Worm (Caenorhabditis elegans): ENCODE data around the gene ceh-33.

The ceh-33 gene

ce11 chrV:5318349-5318748 is 6.1 kb downstream of the ceh-33 start:
- TF ChIP-seq unc-62 (GFP tag; optimal IDR thresholded peaks at IDR 0.05), result no peak

- no peak for TF ChIP-seq unc-62 (GFP tag; optimal IDR thresholded peaks at IDR 0.05)
Measured at ce11 chrV:5314104-5314503, 10.4 kb downstream of the ceh-33 start, which contains the start of gene C10G8.2. Gene C10G8.2, plus strand, starts transcription at chrV:5314404.

- no peak for TF ChIP-seq unc-62 (GFP tag; optimal IDR thresholded peaks at IDR 0.05)
Measured at ce11 chrV:5312453-5312852, 12.0 kb downstream of the ceh-33 start, which contains the start of gene C10G8.3. Gene C10G8.3, plus strand, starts transcription at chrV:5312753.

ce11 chrV:5311635-5312034 is 12.8 kb downstream of the ceh-33 start, which contains the start of gene C10G8.4:
Gene C10G8.4, plus strand, starts transcription at chrV:5311935.
- no peak for TF ChIP-seq unc-62 (GFP tag; optimal IDR thresholded peaks at IDR 0.05)

ce11 chrV:5304366-5304765 is 20.1 kb downstream of the ceh-33 start:
- TF ChIP-seq unc-62 (GFP tag; optimal IDR thresholded peaks at IDR 0.05), result no peak

ce11 chrV:5303389-5303788 is 21.1 kb downstream of the ceh-33 start, which contains the start of gene ncx-2:
Gene ncx-2, plus strand, starts transcription at chrV:5303689.
- no peak for TF ChIP-seq unc-62 (GFP tag; optimal IDR thresholded peaks at IDR 0.05)

- TF ChIP-seq unc-62 (GFP tag; optimal IDR thresholded peaks at IDR 0.05), result no peak
Measured at ce11 chrV:5301226-5301625, 23.2 kb downstream of the ceh-33 start.

- no peak for TF ChIP-seq unc-62 (GFP tag; optimal IDR thresholded peaks at IDR 0.05)
Measured at ce11 chrV:5297740-5298139, 26.7 kb downstream of the ceh-33 start.

ce11 chrV:5295940-5296339 is 28.5 kb downstream of the ceh-33 start:
- no peak for TF ChIP-seq unc-62 (GFP tag; optimal IDR thresholded peaks at IDR 0.05)

- TF ChIP-seq unc-62 (GFP tag; optimal IDR thresholded peaks at IDR 0.05), result no peak
Measured at ce11 chrV:5288676-5289075, 35.8 kb downstream of the ceh-33 start.

- TF ChIP-seq unc-62 (GFP tag; optimal IDR thresholded peaks at IDR 0.05), result no peak
Measured at ce11 chrV:5287273-5287672, 37.2 kb downstream of the ceh-33 start, which contains the start of gene Y49G5A.1. Gene Y49G5A.1, minus strand, starts transcription at chrV:5287373.

- TF ChIP-seq unc-62 (GFP tag; optimal IDR thresholded peaks at IDR 0.05), result no peak
Measured at ce11 chrV:5278001-5278400, 46.5 kb downstream of the ceh-33 start, which contains the start of gene B0238.9. Gene B0238.9, minus strand, starts transcription at chrV:5278101.

- no peak for TF ChIP-seq unc-62 (GFP tag; optimal IDR thresholded peaks at IDR 0.05)
Measured at ce11 chrV:5275426-5276007, 48.9 kb downstream of the ceh-33 start.

ce11 chrV:5274974-5275373 is 49.5 kb downstream of the ceh-33 start:
- TF ChIP-seq unc-62 (GFP tag; optimal IDR thresholded peaks at IDR 0.05), result no peak

ce11 chrV:5273770-5274169 is 50.7 kb downstream of the ceh-33 start, which contains the start of gene natc-2:
Gene natc-2, plus strand, starts transcription at chrV:5274070.
- TF ChIP-seq unc-62 (GFP tag; optimal IDR thresholded peaks at IDR 0.05), result no peak

ce11 chrV:5273241-5273640 is 51.2 kb downstream of the ceh-33 start:
- no peak for TF ChIP-seq unc-62 (GFP tag; optimal IDR thresholded peaks at IDR 0.05)
